Worm (Caenorhabditis elegans): ENCODE data around the gene F52H3.11.

F52H3.11 gene

ce11 chrII:10044961-10045360 lies at the start of gene F52H3.11, which contains the start of gene bath-38:
F52H3.11 (minus strand) TSS chrII:10045163.
bath-38 (minus strand) TSS chrII:10045270.
- TF ChIP-seq unc-62 (GFP tag; optimal IDR thresholded peaks at IDR 0.05), result no peak

DNA sequence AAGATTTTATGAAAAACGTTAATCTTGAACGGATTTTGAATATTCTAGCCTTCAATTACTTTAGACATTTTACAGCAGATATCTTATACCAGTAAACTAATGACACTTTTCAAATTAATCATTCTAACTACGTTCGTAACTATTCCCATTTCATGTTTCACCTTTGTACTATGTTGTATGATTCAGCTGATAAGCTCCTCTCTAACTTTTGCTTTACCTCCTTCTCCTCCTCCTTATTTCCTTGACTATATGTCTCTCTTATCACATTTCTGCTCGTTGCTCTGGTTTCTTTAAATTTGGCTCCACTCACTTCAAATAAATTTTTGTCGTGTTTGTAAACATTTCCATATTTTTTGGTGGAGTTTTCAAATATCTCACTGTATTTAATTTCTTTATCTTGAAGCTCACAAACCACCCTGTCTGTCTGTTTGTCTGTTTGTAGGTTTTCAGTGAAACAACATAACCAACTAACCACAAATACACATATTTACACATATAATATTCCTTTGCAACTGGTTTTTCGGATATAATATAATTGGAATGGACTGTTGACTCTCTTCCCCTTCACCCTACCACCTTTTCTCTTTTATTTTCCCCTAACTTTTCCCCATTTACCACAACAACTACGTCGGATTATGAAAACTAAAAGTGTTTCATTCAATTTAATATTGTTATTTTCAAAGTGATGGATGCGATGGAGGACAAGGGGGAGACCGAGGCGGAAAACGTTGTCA lies 49.4 kb upstream of the F52H3.11 start, which contains the start of gene lact-2:
Gene lact-2 (plus strand): TSS at position 684 of the 734 bp plus-strand sequence.
- TF ChIP-seq unc-62 (GFP tag; optimal IDR thresholded peaks at IDR 0.05), result no peak

DNA sequence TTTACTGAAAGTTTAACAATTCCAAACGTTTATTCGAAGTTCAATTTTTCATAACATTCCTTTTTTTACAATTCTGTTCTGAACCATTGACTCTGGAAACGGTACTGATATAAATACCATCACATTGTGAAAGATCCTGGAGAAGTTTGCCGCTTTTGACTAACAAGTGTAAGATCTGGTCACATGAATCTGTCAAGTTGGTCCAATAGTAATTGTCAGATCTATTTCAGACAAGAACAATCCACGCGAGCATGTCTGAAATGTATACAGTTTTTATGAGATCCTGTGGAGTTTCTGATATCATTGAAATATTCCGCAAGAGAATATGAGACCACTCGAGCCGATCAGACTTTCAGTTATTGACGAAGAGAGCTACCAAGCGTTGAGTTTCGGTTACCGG lies 48.2 kb upstream of the F52H3.11 start:
- no peak for TF ChIP-seq unc-62 (GFP tag; optimal IDR thresholded peaks at IDR 0.05)

- no peak for TF ChIP-seq unc-62 (GFP tag; optimal IDR thresholded peaks at IDR 0.05)
These were observed 39.5 kb upstream of the F52H3.11 start for ce11 chrII:10084482-10084881.

DNA sequence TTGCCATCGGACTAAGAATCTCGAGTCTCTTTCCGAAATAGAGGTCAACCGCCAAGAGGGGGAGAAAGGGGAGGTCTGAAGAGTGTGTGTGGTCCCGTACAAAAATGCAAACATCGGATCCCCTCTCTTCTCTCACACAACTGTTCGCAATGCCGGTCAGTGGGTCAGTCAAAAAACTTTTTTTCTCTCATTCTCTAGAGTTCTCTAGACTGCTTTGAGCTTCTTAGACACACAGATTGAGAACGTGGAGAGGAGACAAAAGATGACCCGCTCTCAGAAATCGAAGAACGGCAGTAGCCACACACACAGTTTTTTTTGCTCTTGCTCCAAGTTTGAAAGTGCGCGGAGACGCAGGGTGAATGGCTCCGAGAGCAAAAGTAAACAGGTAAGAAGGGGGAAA lies 30.8 kb upstream of the F52H3.11 start:
- no peak for TF ChIP-seq unc-62 (GFP tag; optimal IDR thresholded peaks at IDR 0.05)

- TF ChIP-seq unc-62 (GFP tag; optimal IDR thresholded peaks at IDR 0.05), result no peak
These were observed 29.0 kb upstream of the F52H3.11 start for ce11 chrII:10073986-10074385.

ce11 chrII:10067817-10068216 lies 22.9 kb upstream of the F52H3.11 start, which contains the start of gene die-1:
die-1 (minus strand) TSS chrII:10067917.
- no peak for TF ChIP-seq unc-62 (GFP tag; optimal IDR thresholded peaks at IDR 0.05)

ce11 chrII:10065472-10065871 lies 20.5 kb upstream of the F52H3.11 start:
- TF ChIP-seq unc-62 (GFP tag; optimal IDR thresholded peaks at IDR 0.05), result no peak

DNA sequence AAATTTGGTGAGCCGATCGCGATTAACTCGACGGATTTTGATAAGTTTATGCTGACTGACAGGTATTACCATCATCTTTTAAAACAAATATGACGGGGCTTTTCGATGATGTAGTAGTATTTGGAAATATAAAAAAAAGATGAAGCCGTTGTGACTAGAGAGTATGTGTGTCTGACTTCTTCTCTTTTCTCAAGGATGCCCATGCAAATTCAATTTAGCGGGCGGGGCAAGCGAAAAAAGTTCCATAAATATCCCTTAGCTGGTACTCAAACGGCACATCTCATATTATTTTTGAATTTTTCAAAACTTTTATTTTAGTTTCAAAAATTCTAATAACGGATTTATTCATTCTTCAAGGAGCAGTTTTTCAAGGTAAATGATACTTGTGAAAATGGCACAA lies 15.5 kb upstream of the F52H3.11 start, which contains the start of gene stg-1:
Gene stg-1 (minus strand): TSS at position 153 of the 400 bp plus-strand sequence.
- TF ChIP-seq unc-62 (GFP tag; optimal IDR thresholded peaks at IDR 0.05), result no peak

ce11 chrII:10056545-10057038 lies 11.6 kb upstream of the F52H3.11 start, which contains the start of gene C18D1.2:
C18D1.2 (plus strand) TSS chrII:10056988.
- TF ChIP-seq unc-62 (GFP tag; optimal IDR thresholded peaks at IDR 0.05), result no peak

ce11 chrII:10051485-10051884 lies 6.5 kb upstream of the F52H3.11 start:
- no peak for TF ChIP-seq unc-62 (GFP tag; optimal IDR thresholded peaks at IDR 0.05)

DNA sequence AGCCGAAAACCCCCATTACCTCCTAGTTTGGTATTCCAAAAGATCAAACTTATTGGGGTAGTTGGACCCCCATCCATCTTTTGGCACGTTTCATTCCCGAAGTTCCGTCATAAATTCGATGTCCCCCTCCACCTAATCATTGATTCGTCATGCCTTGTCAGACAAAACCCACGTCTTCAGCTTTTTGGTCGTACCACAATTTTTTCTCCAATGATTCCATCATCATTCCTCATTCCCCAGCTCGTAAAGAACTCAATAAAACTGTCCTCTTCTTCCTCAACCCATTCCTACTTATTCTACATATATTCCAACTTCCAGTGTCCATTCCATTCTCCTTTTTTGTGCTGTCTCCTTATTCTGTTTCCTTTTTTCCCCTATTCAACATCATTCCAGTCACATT lies 3.6 kb upstream of the F52H3.11 start, which contains the start of gene flp-4:
Gene flp-4 (plus strand): TSS at position 301 of the 400 bp plus-strand sequence.
- TF ChIP-seq unc-62 (GFP tag; optimal IDR thresholded peaks at IDR 0.05), result no peak

DNA sequence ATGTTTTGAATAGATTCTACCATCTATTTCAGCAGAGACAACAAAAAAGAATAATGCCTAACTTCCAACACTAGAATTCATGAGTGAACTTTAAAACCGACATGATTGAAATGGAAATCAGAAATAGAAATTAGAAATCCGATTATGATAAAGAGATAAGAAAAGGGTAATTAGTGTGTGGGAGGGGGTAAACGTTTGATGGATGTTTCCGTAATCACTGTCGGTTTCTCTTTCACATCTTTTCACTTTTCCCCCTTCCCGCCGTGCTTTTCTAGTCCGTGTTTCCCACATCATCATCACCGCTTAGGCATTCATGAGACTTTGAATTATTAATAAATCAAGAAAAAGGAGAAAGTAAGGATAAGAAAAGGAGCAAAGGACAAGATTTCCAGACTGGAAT lies 707 bp upstream of the F52H3.11 start:
- no peak for TF ChIP-seq unc-62 (GFP tag; optimal IDR thresholded peaks at IDR 0.05)

- TF ChIP-seq unc-62 (GFP tag; optimal IDR thresholded peaks at IDR 0.05), result no peak
These were observed 4.1 kb downstream of the F52H3.11 start, which contains the start of gene ogr-2 for ce11 chrII:10040834-10041233. ogr-2 (plus strand) TSS chrII:10041134.

ce11 chrII:10039799-10040198 lies 5.2 kb downstream of the F52H3.11 start, which contains the start of gene let-268:
let-268 (minus strand) TSS chrII:10039980.
- TF ChIP-seq unc-62 (GFP tag; optimal IDR thresholded peaks at IDR 0.05), result no peak

DNA sequence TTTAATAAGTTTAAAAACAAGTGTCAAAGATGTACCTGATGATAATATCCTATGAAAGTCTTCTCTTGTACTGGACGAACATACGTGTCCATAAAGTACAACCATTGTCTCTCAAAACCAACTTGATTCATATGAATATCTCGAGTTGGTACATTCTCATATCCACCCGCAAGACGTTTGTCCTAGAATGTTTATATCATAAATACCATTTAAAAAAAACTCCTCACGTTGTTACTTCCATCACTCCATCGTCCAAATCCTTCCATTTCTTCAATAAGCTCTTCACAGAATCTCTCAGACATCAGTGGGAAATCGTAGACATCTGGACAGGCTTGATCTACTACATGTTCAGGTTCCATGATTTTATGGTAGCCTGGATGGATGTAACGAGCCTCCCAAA lies 9.5 kb downstream of the F52H3.11 start:
- TF ChIP-seq unc-62 (GFP tag; optimal IDR thresholded peaks at IDR 0.05), result no peak

All from whole organism, dauer.